Worm (Caenorhabditis elegans) whole organism, L4 larva: Measurements from ENCODE around the gene ZK287.4.

ENCODE experiments used
- D1046.2 ChIP-seq: fragments of 200-800 bp; sonication (Bioruptor generic); IDR thresholded peaks from 2 replicates; pipeline ENCODE4 v1.3.6; 2022; ENCODE audit warnings: missing genetic modification characterization, missing compliant biosample characterization
- F37D6.2 ChIP-seq: sonication (generic microtip); optimal IDR thresholded peaks from 2 replicates; lab custom pipeline; 2016; ENCODE audit warnings: mild to moderate bottlenecking, missing genetic modification characterization, missing compliant biosample characterization
- T20F7.1 ChIP-seq: fragments of 200-800 bp; sonication (Bioruptor generic); optimal IDR thresholded peaks from 2 replicates; lab custom pipeline; 2018; ENCODE audit warnings: mild to moderate bottlenecking, missing genetic modification characterization, missing compliant biosample characterization
- T26A8.4 ChIP-seq: fragments of 200-800 bp; sonication (Bioruptor generic); IDR thresholded peaks from 2 replicates; pipeline ENCODE4 v1.3.6; 2022; ENCODE audit warnings: missing genetic modification characterization, missing compliant biosample characterization
- Y105C5A.15 ChIP-seq: fragments of 200-800 bp; sonication (Bioruptor generic); IDR thresholded peaks from 2 replicates; pipeline ENCODE4 v1.3.6; 2022; ENCODE audit warnings: missing genetic modification characterization, missing compliant biosample characterization
- Y5F2A.4 ChIP-seq: fragments of 200-800 bp; sonication (Bioruptor generic); optimal IDR thresholded peaks from 2 replicates; lab custom pipeline; 2018; ENCODE audit warnings: mild to moderate bottlenecking, missing genetic modification characterization, missing compliant biosample characterization
- Y75B8A.6 ChIP-seq: fragments of 200-800 bp; sonication (Bioruptor generic); IDR thresholded peaks from 2 replicates; pipeline ENCODE4 v1.3.6; 2022; ENCODE audit warnings: missing genetic modification reagents, missing genetic modification characterization, missing compliant biosample characterization
- ZK546.5 ChIP-seq, 2 experiments: sonication (generic microtip); optimal IDR thresholded peaks; 2 replicates each; lab custom pipeline; 2017; ENCODE audit warnings: missing biosample characterization in 2 of 2, missing genetic modification characterization in 2 of 2
- aha-1 ChIP-seq: fragments of 150-350 bp; peaks from one replicate; lab custom pipeline; 2014; ENCODE audit warnings: missing biosample characterization, missing genetic modification characterization
- ama-1 ChIP-seq: fragments of 150-350 bp; optimal IDR thresholded peaks from 2 replicates; lab custom pipeline; 2014; ENCODE audit warnings: inconsistent platforms, mixed read lengths
- attf-4 ChIP-seq: sonication (generic microtip); optimal IDR thresholded peaks from 3 replicates; lab custom pipeline; 2017; ENCODE audit warnings: missing biosample characterization, missing genetic modification characterization
- ceh-20 ChIP-seq: fragments of 200-800 bp; sonication (Bioruptor generic); IDR thresholded peaks from 2 replicates; pipeline ENCODE4 v1.3.6; 2022; ENCODE audit warnings: missing genetic modification reagents, missing genetic modification characterization, missing compliant biosample characterization
- ceh-28 ChIP-seq: fragments of 150-350 bp; optimal IDR thresholded peaks from 2 replicates; lab custom pipeline; 2014; ENCODE audit warnings: missing biosample characterization, missing genetic modification reagents, missing genetic modification characterization
- ceh-44 ChIP-seq: fragments of 200-800 bp; sonication (Bioruptor generic); IDR thresholded peaks from 2 replicates; pipeline ENCODE4 v1.3.6; 2022; ENCODE audit warnings: missing genetic modification reagents, missing genetic modification characterization, missing compliant biosample characterization
- ces-1 ChIP-seq: fragments of 150-350 bp; sonication (generic microtip); optimal IDR thresholded peaks from 4 replicates; lab custom pipeline; 2014; ENCODE audit warnings: missing biosample characterization, missing genetic modification reagents, missing genetic modification characterization
- cey-2 ChIP-seq: sonication (generic microtip); optimal IDR thresholded peaks from 3 replicates; lab custom pipeline; 2017; ENCODE audit warnings: missing genetic modification characterization, mild to moderate bottlenecking, missing compliant biosample characterization, antibody characterized with exemption, borderline replicate concordance; ENCODE audit not compliant: insufficient read depth
- ctbp-1 ChIP-seq: fragments of 200-800 bp; sonication (Bioruptor generic); IDR thresholded peaks from 2 replicates; pipeline ENCODE4 v1.3.6; 2022; ENCODE audit warnings: missing genetic modification reagents, missing genetic modification characterization, missing compliant biosample characterization
- daf-16 ChIP-seq, 3 experiments: sonication (generic microtip); optimal IDR thresholded peaks; 2 replicates each; lab custom pipeline; 2016 to 2017; ENCODE audit warnings: missing genetic modification characterization in 3 of 3, missing genetic modification reagents in 3 of 3, mild to moderate bottlenecking in 2 of 3, missing compliant biosample characterization in 2 of 3, missing biosample characterization in 1 of 3, moderate library complexity in 1 of 3
- dmd-9 ChIP-seq: fragments of 200-800 bp; sonication (Bioruptor generic); IDR thresholded peaks from 2 replicates; pipeline ENCODE4 v1.3.6; 2022; ENCODE audit warnings: missing genetic modification reagents, missing genetic modification characterization, missing compliant biosample characterization
- dpl-1 ChIP-seq: fragments of 150-350 bp; optimal IDR thresholded peaks from 2 replicates; lab custom pipeline; 2014; ENCODE audit warnings: missing biosample characterization, missing genetic modification reagents, missing genetic modification characterization
- egl-27 ChIP-seq: sonication (generic microtip); optimal IDR thresholded peaks from 3 replicates; lab custom pipeline; 2017; ENCODE audit warnings: missing biosample characterization, missing genetic modification reagents, missing genetic modification characterization
- hlh-11 ChIP-seq: fragments of 200-800 bp; sonication (Bioruptor generic); optimal IDR thresholded peaks from 2 replicates; lab custom pipeline; 2018; ENCODE audit warnings: mild to moderate bottlenecking, missing genetic modification characterization, missing compliant biosample characterization
- hmg-1.1 ChIP-seq: fragments of 200-800 bp; sonication (Bioruptor generic); IDR thresholded peaks from 2 replicates; pipeline ENCODE4 v1.3.6; 2022; ENCODE audit warnings: missing genetic modification reagents, missing genetic modification characterization, missing compliant biosample characterization
- jun-1 ChIP-seq: fragments of 150-350 bp; optimal IDR thresholded peaks from 2 replicates; lab custom pipeline; 2014; ENCODE audit warnings: missing biosample characterization, missing genetic modification reagents, missing genetic modification characterization
- lim-7 ChIP-seq: fragments of 200-800 bp; sonication (Bioruptor generic); IDR thresholded peaks from 2 replicates; pipeline ENCODE4 v1.3.6; 2022; ENCODE audit warnings: missing genetic modification characterization, missing compliant biosample characterization
- lin-1 ChIP-seq: fragments of 200-800 bp; sonication (Bioruptor generic); IDR thresholded peaks from 2 replicates; pipeline ENCODE4 v1.3.6; 2022; ENCODE audit warnings: missing genetic modification reagents, missing genetic modification characterization, missing compliant biosample characterization
- lin-38 ChIP-seq: fragments of 200-800 bp; sonication (Bioruptor generic); IDR thresholded peaks from 2 replicates; pipeline ENCODE4 v1.3.6; 2022; ENCODE audit warnings: missing genetic modification reagents, missing genetic modification characterization, missing compliant biosample characterization
- lsy-2 ChIP-seq, 2 experiments: fragments of 150-350 bp in 1 of 2; sonication (generic microtip) in 1 of 2; optimal IDR thresholded peaks; 2 replicates each; lab custom pipeline; 2014 to 2017; ENCODE audit warnings: missing biosample characterization in 2 of 2, missing genetic modification characterization in 2 of 2
- madf-9 ChIP-seq: fragments of 200-800 bp; sonication (Bioruptor generic); conservative IDR thresholded peaks from 2 replicates; pipeline ENCODE4 v1.3.6; 2022; ENCODE audit warnings: missing genetic modification reagents, missing genetic modification characterization, missing compliant biosample characterization
- mdl-1 ChIP-seq, 2 experiments: fragments of 150-350 bp in 1 of 2; sonication (generic microtip) in 1 of 2; optimal IDR thresholded peaks; 2 replicates each; lab custom pipeline; 2014 to 2017; ENCODE audit warnings: missing biosample characterization in 2 of 2, missing genetic modification characterization in 2 of 2
- mes-2 ChIP-seq: sonication (generic microtip); optimal IDR thresholded peaks from 2 replicates; lab custom pipeline; 2016; ENCODE audit warnings: missing genotype, mild to moderate bottlenecking, missing genetic modification characterization, missing compliant biosample characterization; ENCODE audit not compliant: poor library complexity, severe bottlenecking
- mxl-3 ChIP-seq: fragments of 200-800 bp; sonication (Bioruptor generic); optimal IDR thresholded peaks from 2 replicates; lab custom pipeline; 2018; ENCODE audit warnings: mild to moderate bottlenecking, missing genetic modification characterization, missing compliant biosample characterization
- nhr-11 ChIP-seq: fragments of 150-350 bp; optimal IDR thresholded peaks from 2 replicates; lab custom pipeline; 2014; ENCODE audit warnings: missing biosample characterization, missing genetic modification characterization
- nhr-111 ChIP-seq: fragments of 200-800 bp; sonication (Bioruptor generic); optimal IDR thresholded peaks from 2 replicates; lab custom pipeline; 2018; ENCODE audit warnings: mild to moderate bottlenecking, missing genetic modification characterization, missing compliant biosample characterization
- nhr-237 ChIP-seq: sonication (generic microtip); optimal IDR thresholded peaks from 2 replicates; lab custom pipeline; 2017; ENCODE audit warnings: missing biosample characterization, missing genetic modification characterization
- nhr-28 ChIP-seq: fragments of 150-350 bp; optimal IDR thresholded peaks from 2 replicates; lab custom pipeline; 2014; ENCODE audit warnings: missing biosample characterization, missing genetic modification characterization
- nhr-77 ChIP-seq: fragments of 150-350 bp; optimal IDR thresholded peaks from 2 replicates; lab custom pipeline; 2014; ENCODE audit warnings: missing biosample characterization, missing genetic modification characterization
- pqm-1 ChIP-seq: sonication (generic microtip); optimal IDR thresholded peaks from 2 replicates; lab custom pipeline; 2017; ENCODE audit warnings: missing biosample characterization, missing genetic modification characterization
- rbr-2 ChIP-seq: sonication (generic microtip); optimal IDR thresholded peaks from 2 replicates; lab custom pipeline; 2016; ENCODE audit warnings: missing genotype, missing genetic modification characterization, missing compliant biosample characterization
- saeg-2 ChIP-seq: fragments of 200-800 bp; sonication (Bioruptor generic); IDR thresholded peaks from 2 replicates; pipeline ENCODE4 v1.3.6; 2022; ENCODE audit warnings: missing genetic modification reagents, missing genetic modification characterization, missing compliant biosample characterization
- sdz-12 ChIP-seq: fragments of 200-800 bp; sonication (Bioruptor generic); optimal IDR thresholded peaks from 2 replicates; lab custom pipeline; 2018; ENCODE audit warnings: mild to moderate bottlenecking, missing genetic modification characterization, missing compliant biosample characterization
- set-16 ChIP-seq: fragments of 200-800 bp; sonication (Bioruptor generic); IDR thresholded peaks from 2 replicates; pipeline ENCODE4 v1.3.6; 2022; ENCODE audit warnings: missing genetic modification reagents, missing genetic modification characterization, missing compliant biosample characterization
- snpc-1.2 ChIP-seq: fragments of 200-800 bp; sonication (Bioruptor generic); IDR thresholded peaks from 2 replicates; pipeline ENCODE4 v1.3.6; 2022; ENCODE audit warnings: missing genetic modification reagents, missing genetic modification characterization, missing compliant biosample characterization
- unc-130 ChIP-seq: sonication (generic microtip); optimal IDR thresholded peaks from 2 replicates; lab custom pipeline; 2016; ENCODE audit warnings: missing genetic modification reagents, missing genetic modification characterization, missing compliant biosample characterization
- unc-39 ChIP-seq: sonication (generic microtip); optimal IDR thresholded peaks from 2 replicates; lab custom pipeline; 2017; ENCODE audit warnings: missing biosample characterization, missing genetic modification characterization
- unc-62 ChIP-seq, 3 experiments: fragments of 150-350 bp in 1 of 3; sonication (generic microtip); optimal IDR thresholded peaks in 2 of 3; peaks in 1 of 3; 1 replicate in 1 of 3; 2 replicates in 2 of 3; lab custom pipeline; 2014 to 2017; ENCODE audit warnings: missing biosample characterization in 3 of 3, missing genetic modification characterization in 3 of 3, missing genetic modification reagents in 3 of 3, missing genotype in 1 of 3
- zag-1 ChIP-seq: fragments of 150-350 bp; optimal IDR thresholded peaks from 2 replicates; lab custom pipeline; 2014; ENCODE audit warnings: missing biosample characterization, missing genetic modification characterization
- zip-2 ChIP-seq: fragments of 150-350 bp; optimal IDR thresholded peaks from 2 replicates; lab custom pipeline; 2014; ENCODE audit warnings: missing biosample characterization, missing genetic modification characterization
- ztf-7 ChIP-seq: fragments of 150-350 bp; optimal IDR thresholded peaks from 2 replicates; lab custom pipeline; 2014; ENCODE audit warnings: missing biosample characterization, missing genetic modification characterization

The ZK287.4 gene

DNA sequence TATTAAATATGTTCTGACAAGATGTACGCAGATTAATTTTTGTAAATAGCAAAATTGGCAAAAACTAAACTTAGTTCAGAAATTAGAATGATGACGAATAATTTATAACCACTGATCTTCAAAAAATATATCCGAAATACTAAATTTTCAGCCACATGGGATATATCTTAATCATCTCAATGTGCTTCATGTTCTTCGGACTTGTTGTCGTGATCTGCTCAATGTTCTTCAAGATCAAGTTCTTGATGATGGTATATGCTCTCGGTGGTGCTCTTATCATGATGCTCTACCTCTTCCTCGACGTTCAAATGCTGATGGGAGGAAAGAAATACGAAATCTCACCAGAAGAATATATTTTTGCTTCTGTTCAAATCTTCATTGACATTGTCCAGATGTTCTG lies 21.1 kb upstream of the ZK287.4 start:
- TF ChIP-seq aha-1 (tag; lab: Kevin White, UChicago) (peak; percentile 91), nhr-28 (tag; lab: Kevin White, UChicago) (no peak)

DNA sequence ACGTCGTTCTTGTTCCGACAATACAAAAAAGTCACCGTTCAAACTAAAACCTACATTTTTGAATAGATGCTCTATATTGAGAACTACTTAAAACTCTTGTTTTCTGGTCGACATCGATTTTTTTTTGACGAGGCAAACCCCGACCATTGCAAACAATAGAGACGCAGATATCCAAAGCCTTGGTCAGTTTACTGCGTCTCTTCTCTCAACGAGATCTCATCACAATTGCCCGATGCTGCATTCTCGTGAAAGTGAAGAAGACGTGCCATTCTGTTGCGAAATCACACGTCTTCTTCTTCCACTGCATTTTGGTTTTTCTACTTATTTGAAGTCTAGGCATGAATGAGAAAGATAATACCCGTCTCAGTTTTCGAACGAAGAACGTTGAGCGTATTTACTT lies 18.9 kb upstream of the ZK287.4 start:
- no peak for TF ChIP-seq jun-1 (tag; lab: Kevin White, UChicago)
- no peak for TF ChIP-seq lin-1
- no peak for TF ChIP-seq Y5F2A.4 (GFP tag; lab: Kevin White, UChicago)
- TF ChIP-seq dpl-1 (GFP tag; lab: Kevin White, UChicago) = no peak
- TF ChIP-seq hlh-11 (tag; lab: Kevin White, UChicago) = no peak
- no peak for TF ChIP-seq nhr-111 (GFP tag; lab: Kevin White, UChicago)
- TF ChIP-seq lim-7 (GFP tag; lab: Robert Waterston, UW) = no peak
- peak; percentile 42 to 53 for TF ChIP-seq mdl-1 (tag; optimal IDR thresholded peaks at IDR 0.05; lab: Kevin White, UChicago)
- no peak for TF ChIP-seq nhr-11 (tag; lab: Kevin White, UChicago)
- no peak for TF ChIP-seq unc-130 (GFP tag; lab: Kevin White, UChicago)
- no peak for TF ChIP-seq cey-2 (tag; lab: Kevin White, UChicago)
- TF ChIP-seq attf-4 (tag; lab: Kevin White, UChicago) = no peak
- TF ChIP-seq daf-16 (GFP tag; optimal IDR thresholded peaks at IDR 0.05; lab: Kevin White, UChicago) = no peak
- TF ChIP-seq daf-16 (tag; optimal IDR thresholded peaks at IDR 0.05; lab: Kevin White, UChicago) = no peak
- TF ChIP-seq zip-2 (tag; lab: Kevin White, UChicago) = no peak
- TF ChIP-seq pqm-1 = no peak
- no peak for TF ChIP-seq ama-1 (lab: Kevin White, UChicago)
- no peak for TF ChIP-seq sdz-12 (GFP tag; lab: Kevin White, UChicago)
- TF ChIP-seq egl-27 (tag; lab: Kevin White, UChicago) = no peak
- TF ChIP-seq aha-1 (tag; lab: Kevin White, UChicago) = peak; percentile 26
- no peak for TF ChIP-seq unc-39 (tag; lab: Kevin White, UChicago)
- TF ChIP-seq unc-62 (GFP tag; optimal IDR thresholded peaks at IDR 0.05 in 1 of 2; lab: Kevin White, UChicago) = peak in 1 of 2 experiments; percentile 63
- TF ChIP-seq unc-62 (tag; optimal IDR thresholded peaks at IDR 0.05; lab: Kevin White, UChicago) = no peak
- no peak for TF ChIP-seq snpc-1.2 (GFP tag; lab: Robert Waterston, UW)
- no peak for TF ChIP-seq ctbp-1 (GFP tag; lab: Robert Waterston, UW)
- TF ChIP-seq Y75B8A.6 = no peak
- TF ChIP-seq T26A8.4 = no peak
- TF ChIP-seq rbr-2 (tag; lab: Kevin White, UChicago) = peak; percentile 27
- TF ChIP-seq Y105C5A.15 (GFP tag; lab: Robert Waterston, UW) = no peak
- TF ChIP-seq mxl-3 = peak; percentile 7
- no peak for TF ChIP-seq set-16 (GFP tag; lab: Robert Waterston, UW)
- no peak for TF ChIP-seq madf-9 (GFP tag; lab: Robert Waterston, UW)
- TF ChIP-seq nhr-28 (tag; lab: Kevin White, UChicago) = peak; percentile 44
- TF ChIP-seq mes-2 = no peak
- TF ChIP-seq ces-1 (GFP tag; lab: Kevin White, UChicago) = no peak
- TF ChIP-seq ztf-7 (tag; lab: Kevin White, UChicago) = no peak
- no peak for TF ChIP-seq T20F7.1 (GFP tag; lab: Kevin White, UChicago)
- TF ChIP-seq saeg-2 (GFP tag; lab: Robert Waterston, UW) = no peak
- TF ChIP-seq D1046.2 (GFP tag; lab: Robert Waterston, UW) = no peak
- TF ChIP-seq F37D6.2 (tag; lab: Kevin White, UChicago) = no peak
- TF ChIP-seq dmd-9 (GFP tag; lab: Robert Waterston, UW) = no peak
- no peak for TF ChIP-seq nhr-77
- TF ChIP-seq zag-1 = no peak
- TF ChIP-seq nhr-237 = no peak
- no peak for TF ChIP-seq ZK546.5 (tag; optimal IDR thresholded peaks at IDR 0.05; lab: Kevin White, UChicago)
- no peak for TF ChIP-seq ceh-20 (GFP tag; lab: Robert Waterston, UW)
- no peak for TF ChIP-seq ceh-44 (GFP tag; lab: Robert Waterston, UW)
- TF ChIP-seq lsy-2 (tag; optimal IDR thresholded peaks at IDR 0.05; lab: Kevin White, UChicago) = no peak
- no peak for TF ChIP-seq lin-38 (GFP tag; lab: Robert Waterston, UW)
- 0 out of 2 replicates have a peak, but pooled peaks have one; percentile 56 for TF ChIP-seq hmg-1.1 (GFP tag; lab: Robert Waterston, UW)
- TF ChIP-seq ceh-28 (tag; lab: Kevin White, UChicago) = peak; percentile 43
